Worm (Caenorhabditis elegans): Measurements from ENCODE around the gene nhr-184.
"Not testable (repeated sequence)": the region's sequence is repeated elsewhere in the genome, so short reads cannot be mapped to it uniquely, and the experiment has no call there.

The nhr-184 gene

ce11 chrV:2214428-2215038 lies at the start of gene nhr-184:
Gene nhr-184 (minus strand): TSS chrV:2214478.
- TF ChIP-seq sptf-1 (tag; optimal IDR thresholded peaks at IDR 0.05) (no peak), pha-4 (tag; optimal IDR thresholded peaks at IDR 0.05) (peak; percentile 6)

- TF ChIP-seq M03D4.4 (tag; optimal IDR thresholded peaks at IDR 0.05) (no peak), ceh-39 (tag; optimal IDR thresholded peaks at IDR 0.05) (no peak), unc-39 (tag; optimal IDR thresholded peaks at IDR 0.05) (no peak), nhr-28 (tag; optimal IDR thresholded peaks at IDR 0.05) (no peak), hlh-1 (tag; optimal IDR thresholded peaks at IDR 0.05) (no peak), lin-13 (tag; optimal IDR thresholded peaks at IDR 0.05) (no peak)
Measured at ce11 chrV:2260660-2261059, 46.4 kb upstream of the nhr-184 start, which contains the start of gene F41B5.12. Gene F41B5.12 (plus strand): TSS chrV:2260960.

ce11 chrV:2259750-2260149 lies 45.5 kb upstream of the nhr-184 start, which contains the start of gene nhr-182:
Gene nhr-182 (minus strand): TSS chrV:2259927.
- TF ChIP-seq flh-1 (GFP tag; optimal IDR thresholded peaks at IDR 0.05) = no peak
- peak; percentile 75 for TF ChIP-seq pha-4 (tag; optimal IDR thresholded peaks at IDR 0.05)
- TF ChIP-seq nhr-237 (tag; optimal IDR thresholded peaks at IDR 0.05) = no peak
- no peak for TF ChIP-seq nhr-76 (tag; optimal IDR thresholded peaks at IDR 0.05)
- no peak for TF ChIP-seq mab-5 (tag; optimal IDR thresholded peaks at IDR 0.05)
- no peak for TF ChIP-seq unc-120 (tag; optimal IDR thresholded peaks at IDR 0.05; ENCODE audit: poor library complexity, severe bottlenecking)
- no peak for TF ChIP-seq bed-3 (GFP tag; optimal IDR thresholded peaks at IDR 0.05)
- no peak for TF ChIP-seq ceh-43 (GFP tag; optimal IDR thresholded peaks at IDR 0.05)

ce11 chrV:2255191-2255590 lies 40.9 kb upstream of the nhr-184 start, which contains the start of gene F41B5.1:
Gene F41B5.1 (plus strand): TSS chrV:2255533.
- not testable (repeated sequence) for TF ChIP-seq lin-32 (GFP tag; optimal IDR thresholded peaks at IDR 0.05); nhr-28 (tag; optimal IDR thresholded peaks at IDR 0.05); M03D4.4 (tag; optimal IDR thresholded peaks at IDR 0.05)

- TF ChIP-seq lin-32 (GFP tag; optimal IDR thresholded peaks at IDR 0.05) = no peak
- TF ChIP-seq unc-120 (tag; optimal IDR thresholded peaks at IDR 0.05; ENCODE audit: poor library complexity, severe bottlenecking) = no peak
- no peak for TF ChIP-seq ceh-39 (tag; optimal IDR thresholded peaks at IDR 0.05)
- no peak for TF ChIP-seq mab-5 (tag; optimal IDR thresholded peaks at IDR 0.05)
- no peak for TF ChIP-seq nhr-76 (tag; optimal IDR thresholded peaks at IDR 0.05)
- no peak for TF ChIP-seq ces-1 (GFP tag; optimal IDR thresholded peaks at IDR 0.05)
- no peak for TF ChIP-seq ceh-43 (GFP tag; optimal IDR thresholded peaks at IDR 0.05)
- no peak for TF ChIP-seq bed-3 (GFP tag; optimal IDR thresholded peaks at IDR 0.05)
- no peak for TF ChIP-seq snpc-4 (tag; optimal IDR thresholded peaks at IDR 0.05)
Measured at ce11 chrV:2254553-2255124, 40.4 kb upstream of the nhr-184 start, which contains the start of gene str-253. Gene str-253 (minus strand): TSS chrV:2254603.

ce11 chrV:2251774-2252173 lies 37.5 kb upstream of the nhr-184 start:
- TF ChIP-seq mep-1 (tag; optimal IDR thresholded peaks at IDR 0.05) (no peak), bed-3 (GFP tag; optimal IDR thresholded peaks at IDR 0.05) (no peak), ceh-39 (tag; optimal IDR thresholded peaks at IDR 0.05) (no peak), nhr-12 (tag; optimal IDR thresholded peaks at IDR 0.05) (no peak), hlh-1 (tag; optimal IDR thresholded peaks at IDR 0.05) (no peak), nhr-28 (tag; optimal IDR thresholded peaks at IDR 0.05) (no peak), ceh-43 (GFP tag; optimal IDR thresholded peaks at IDR 0.05) (no peak), snpc-4 (tag; optimal IDR thresholded peaks at IDR 0.05) (no peak), mls-2 (tag; optimal IDR thresholded peaks at IDR 0.05) (no peak), lin-32 (GFP tag; optimal IDR thresholded peaks at IDR 0.05) (no peak), ztf-11 (tag; optimal IDR thresholded peaks at IDR 0.05) (no peak), sem-2 (GFP tag; optimal IDR thresholded peaks at IDR 0.05) (no peak), lsy-2 (tag; optimal IDR thresholded peaks at IDR 0.05) (no peak), elt-1 (tag; optimal IDR thresholded peaks at IDR 0.05; ENCODE audit: borderline replicate concordance, insufficient read depth) (no peak), M03D4.4 (tag; optimal IDR thresholded peaks at IDR 0.05) (no peak), ham-2 (GFP tag; optimal IDR thresholded peaks at IDR 0.05) (no peak), unc-62 (GFP tag; optimal IDR thresholded peaks at IDR 0.05) (no peak), unc-120 (tag; optimal IDR thresholded peaks at IDR 0.05; ENCODE audit: poor library complexity, severe bottlenecking) (no peak)

Data from whole organism, mixed stage, embryonic.